Worm (Caenorhabditis elegans) whole organism, L4 larva: ENCODE results near the gene F01F1.14.

ENCODE experiments used
- D1046.2 ChIP-seq: fragments of 200-800 bp; sonication (Bioruptor generic); IDR thresholded peaks from 2 replicates; pipeline ENCODE4 v1.3.6; 2022; ENCODE audit warnings: missing genetic modification characterization, missing compliant biosample characterization
- F37D6.2 ChIP-seq: sonication (generic microtip); optimal IDR thresholded peaks from 2 replicates; lab custom pipeline; 2016; ENCODE audit warnings: mild to moderate bottlenecking, missing genetic modification characterization, missing compliant biosample characterization
- F49E8.2 ChIP-seq: sonication (generic microtip); optimal IDR thresholded peaks from 2 replicates; lab custom pipeline; 2016; ENCODE audit warnings: missing compliant biosample characterization, mild to moderate bottlenecking, missing genetic modification characterization, borderline replicate concordance
- T20F7.1 ChIP-seq: fragments of 200-800 bp; sonication (Bioruptor generic); optimal IDR thresholded peaks from 2 replicates; lab custom pipeline; 2018; ENCODE audit warnings: mild to moderate bottlenecking, missing genetic modification characterization, missing compliant biosample characterization
- T26A8.4 ChIP-seq: fragments of 200-800 bp; sonication (Bioruptor generic); IDR thresholded peaks from 2 replicates; pipeline ENCODE4 v1.3.6; 2022; ENCODE audit warnings: missing genetic modification characterization, missing compliant biosample characterization
- Y5F2A.4 ChIP-seq: fragments of 200-800 bp; sonication (Bioruptor generic); optimal IDR thresholded peaks from 2 replicates; lab custom pipeline; 2018; ENCODE audit warnings: mild to moderate bottlenecking, missing genetic modification characterization, missing compliant biosample characterization
- ama-1 ChIP-seq: fragments of 150-350 bp; optimal IDR thresholded peaks from 2 replicates; lab custom pipeline; 2014; ENCODE audit warnings: inconsistent platforms, mixed read lengths
- ceh-20 ChIP-seq: fragments of 200-800 bp; sonication (Bioruptor generic); IDR thresholded peaks from 2 replicates; pipeline ENCODE4 v1.3.6; 2022; ENCODE audit warnings: missing genetic modification reagents, missing genetic modification characterization, missing compliant biosample characterization
- ceh-32 ChIP-seq: sonication (generic microtip); optimal IDR thresholded peaks from 2 replicates; lab custom pipeline; 2016; ENCODE audit warnings: mild to moderate bottlenecking, missing genetic modification characterization, missing compliant biosample characterization; ENCODE audit not compliant: poor library complexity
- ceh-82 ChIP-seq: sonication (generic microtip); optimal IDR thresholded peaks from 2 replicates; lab custom pipeline; 2017; ENCODE audit warnings: missing biosample characterization, missing genetic modification characterization
- ces-1 ChIP-seq: fragments of 150-350 bp; sonication (generic microtip); optimal IDR thresholded peaks from 4 replicates; lab custom pipeline; 2014; ENCODE audit warnings: missing biosample characterization, missing genetic modification reagents, missing genetic modification characterization
- cey-2 ChIP-seq: sonication (generic microtip); optimal IDR thresholded peaks from 3 replicates; lab custom pipeline; 2017; ENCODE audit warnings: missing genetic modification characterization, mild to moderate bottlenecking, missing compliant biosample characterization, antibody characterized with exemption, borderline replicate concordance; ENCODE audit not compliant: insufficient read depth
- dmd-6 ChIP-seq: fragments of 200-800 bp; sonication (Bioruptor generic); IDR thresholded peaks from 2 replicates; pipeline ENCODE4 v1.3.6; 2022; ENCODE audit warnings: missing genetic modification reagents, missing genetic modification characterization, missing compliant biosample characterization
- dpl-1 ChIP-seq: fragments of 150-350 bp; optimal IDR thresholded peaks from 2 replicates; lab custom pipeline; 2014; ENCODE audit warnings: missing biosample characterization, missing genetic modification reagents, missing genetic modification characterization
- dve-1 ChIP-seq: sonication (generic microtip); optimal IDR thresholded peaks from 2 replicates; lab custom pipeline; 2017; ENCODE audit warnings: antibody characterized with exemption, mild to moderate bottlenecking, missing genetic modification characterization, missing compliant biosample characterization; ENCODE audit not compliant: insufficient read depth
- gei-8 ChIP-seq: fragments of 200-800 bp; sonication (Bioruptor generic); optimal IDR thresholded peaks from 2 replicates; lab custom pipeline; 2018; ENCODE audit warnings: mild to moderate bottlenecking, missing genetic modification characterization, missing compliant biosample characterization
- hlh-11 ChIP-seq: fragments of 200-800 bp; sonication (Bioruptor generic); optimal IDR thresholded peaks from 2 replicates; lab custom pipeline; 2018; ENCODE audit warnings: mild to moderate bottlenecking, missing genetic modification characterization, missing compliant biosample characterization
- hlh-30 ChIP-seq: sonication (generic microtip); optimal IDR thresholded peaks from 2 replicates; lab custom pipeline; 2017; ENCODE audit warnings: antibody characterized with exemption, mild to moderate bottlenecking, missing genetic modification characterization, missing compliant biosample characterization; ENCODE audit not compliant: insufficient read depth
- lin-1 ChIP-seq: fragments of 200-800 bp; sonication (Bioruptor generic); IDR thresholded peaks from 2 replicates; pipeline ENCODE4 v1.3.6; 2022; ENCODE audit warnings: missing genetic modification reagents, missing genetic modification characterization, missing compliant biosample characterization
- lin-13 ChIP-seq: fragments of 150-350 bp; optimal IDR thresholded peaks from 2 replicates; lab custom pipeline; 2014; ENCODE audit warnings: missing biosample characterization, missing genetic modification reagents, missing genetic modification characterization
- lin-15B ChIP-seq: fragments of 150-350 bp; sonication (generic microtip); optimal IDR thresholded peaks from 3 replicates; lab custom pipeline; 2014; ENCODE audit warnings: missing biosample characterization, missing genetic modification characterization
- lin-38 ChIP-seq: fragments of 200-800 bp; sonication (Bioruptor generic); IDR thresholded peaks from 2 replicates; pipeline ENCODE4 v1.3.6; 2022; ENCODE audit warnings: missing genetic modification reagents, missing genetic modification characterization, missing compliant biosample characterization
- lsy-2 ChIP-seq, 2 experiments: fragments of 150-350 bp in 1 of 2; sonication (generic microtip) in 1 of 2; optimal IDR thresholded peaks; 2 replicates each; lab custom pipeline; 2014 to 2017; ENCODE audit warnings: missing biosample characterization in 2 of 2, missing genetic modification characterization in 2 of 2
- madf-5 ChIP-seq, 2 experiments: fragments of 200-800 bp; sonication (Bioruptor generic); IDR thresholded peaks; 2 replicates each; pipeline ENCODE4 v1.3.6; 2022; ENCODE audit warnings: missing compliant biosample characterization in 2 of 2, missing genetic modification characterization in 2 of 2
- mdl-1 ChIP-seq, 2 experiments: fragments of 150-350 bp in 1 of 2; sonication (generic microtip) in 1 of 2; optimal IDR thresholded peaks; 2 replicates each; lab custom pipeline; 2014 to 2017; ENCODE audit warnings: missing biosample characterization in 2 of 2, missing genetic modification characterization in 2 of 2
- mep-1 ChIP-seq: fragments of 150-350 bp; sonication (generic microtip); optimal IDR thresholded peaks from 3 replicates; lab custom pipeline; 2014; ENCODE audit warnings: missing biosample characterization, missing genetic modification characterization
- mes-2 ChIP-seq: sonication (generic microtip); optimal IDR thresholded peaks from 2 replicates; lab custom pipeline; 2016; ENCODE audit warnings: missing genotype, mild to moderate bottlenecking, missing genetic modification characterization, missing compliant biosample characterization; ENCODE audit not compliant: poor library complexity, severe bottlenecking
- mxl-3 ChIP-seq: fragments of 200-800 bp; sonication (Bioruptor generic); optimal IDR thresholded peaks from 2 replicates; lab custom pipeline; 2018; ENCODE audit warnings: mild to moderate bottlenecking, missing genetic modification characterization, missing compliant biosample characterization
- nhr-10 ChIP-seq: fragments of 150-350 bp; optimal IDR thresholded peaks from 2 replicates; lab custom pipeline; 2014; ENCODE audit warnings: missing biosample characterization, missing genetic modification characterization
- nhr-102 ChIP-seq: sonication (generic microtip); optimal IDR thresholded peaks from 2 replicates; lab custom pipeline; 2016; ENCODE audit warnings: mild to moderate bottlenecking, missing genetic modification characterization, moderate library complexity, missing compliant biosample characterization
- nhr-11 ChIP-seq: fragments of 150-350 bp; optimal IDR thresholded peaks from 2 replicates; lab custom pipeline; 2014; ENCODE audit warnings: missing biosample characterization, missing genetic modification characterization
- nhr-25 ChIP-seq: sonication (generic microtip); optimal IDR thresholded peaks from 2 replicates; lab custom pipeline; 2017; ENCODE audit warnings: missing genetic modification characterization, mild to moderate bottlenecking, missing compliant biosample characterization, antibody characterized with exemption, moderate library complexity, borderline replicate concordance; ENCODE audit not compliant: insufficient read depth
- nhr-28 ChIP-seq: fragments of 150-350 bp; optimal IDR thresholded peaks from 2 replicates; lab custom pipeline; 2014; ENCODE audit warnings: missing biosample characterization, missing genetic modification characterization
- nhr-48 ChIP-seq: sonication (generic microtip); optimal IDR thresholded peaks from 2 replicates; lab custom pipeline; 2016; ENCODE audit warnings: mild to moderate bottlenecking, missing genetic modification characterization, missing compliant biosample characterization
- nhr-77 ChIP-seq: fragments of 150-350 bp; optimal IDR thresholded peaks from 2 replicates; lab custom pipeline; 2014; ENCODE audit warnings: missing biosample characterization, missing genetic modification characterization
- php-3 ChIP-seq: fragments of 200-800 bp; sonication (Bioruptor generic); IDR thresholded peaks from 2 replicates; pipeline ENCODE4 v1.3.6; 2022; ENCODE audit warnings: missing genetic modification reagents, missing genetic modification characterization, missing compliant biosample characterization
- pqm-1 ChIP-seq: sonication (generic microtip); optimal IDR thresholded peaks from 2 replicates; lab custom pipeline; 2017; ENCODE audit warnings: missing biosample characterization, missing genetic modification characterization
- sdz-12 ChIP-seq: fragments of 200-800 bp; sonication (Bioruptor generic); optimal IDR thresholded peaks from 2 replicates; lab custom pipeline; 2018; ENCODE audit warnings: mild to moderate bottlenecking, missing genetic modification characterization, missing compliant biosample characterization
- spr-3 ChIP-seq: fragments of 200-800 bp; sonication (Bioruptor generic); optimal IDR thresholded peaks from 2 replicates; lab custom pipeline; 2018; ENCODE audit warnings: mild to moderate bottlenecking, missing genetic modification characterization, missing compliant biosample characterization
- tra-1 ChIP-seq: fragments of 200-800 bp; sonication (Bioruptor generic); IDR thresholded peaks from 2 replicates; pipeline ENCODE4 v1.3.6; 2022; ENCODE audit warnings: missing genetic modification reagents, missing genetic modification characterization, missing compliant biosample characterization
- unc-62 ChIP-seq, 3 experiments: fragments of 150-350 bp in 1 of 3; sonication (generic microtip); optimal IDR thresholded peaks in 2 of 3; peaks in 1 of 3; 1 replicate in 1 of 3; 2 replicates in 2 of 3; lab custom pipeline; 2014 to 2017; ENCODE audit warnings: missing biosample characterization in 3 of 3, missing genetic modification characterization in 3 of 3, missing genetic modification reagents in 3 of 3, missing genotype in 1 of 3
- zag-1 ChIP-seq: fragments of 150-350 bp; optimal IDR thresholded peaks from 2 replicates; lab custom pipeline; 2014; ENCODE audit warnings: missing biosample characterization, missing genetic modification characterization
- zip-11 ChIP-seq: fragments of 200-800 bp; sonication (Bioruptor generic); IDR thresholded peaks from 2 replicates; pipeline ENCODE4 v1.3.6; 2022; ENCODE audit warnings: missing genetic modification characterization, missing compliant biosample characterization
- zip-2 ChIP-seq: fragments of 150-350 bp; optimal IDR thresholded peaks from 2 replicates; lab custom pipeline; 2014; ENCODE audit warnings: missing biosample characterization, missing genetic modification characterization
- ztf-7 ChIP-seq: fragments of 150-350 bp; optimal IDR thresholded peaks from 2 replicates; lab custom pipeline; 2014; ENCODE audit warnings: missing biosample characterization, missing genetic modification characterization

F01F1.14 gene

ce11 chrIII:5921067-5921678, 38.5 kb upstream of the F01F1.14 start (continued):
- TF ChIP-seq ceh-32 (tag; lab: Kevin White, UChicago) (no peak), ceh-82 (no peak)

ce11 chrIII:5919799-5920387, 37.2 kb upstream of the F01F1.14 start, which contains the start of the genes tdo-2 and C28H8.2:
Gene tdo-2, minus strand, starts transcription at chrIII:5919955.
Gene C28H8.2, plus strand, starts transcription at chrIII:5920322.
- no peak for TF ChIP-seq zip-11 (GFP tag; lab: Robert Waterston, UW)
- peak; percentile 38 to 85 for TF ChIP-seq mdl-1 (tag; optimal IDR thresholded peaks at IDR 0.05; lab: Kevin White, UChicago)
- TF ChIP-seq nhr-48 (tag; lab: Kevin White, UChicago): peak; percentile 85
- peak; percentile 56 for TF ChIP-seq ama-1
- TF ChIP-seq hlh-30 (tag; lab: Kevin White, UChicago): peak; percentile 84
- TF ChIP-seq unc-62 (GFP tag; optimal IDR thresholded peaks at IDR 0.05 in 1 of 2; lab: Kevin White, UChicago): peak in 1 of 2 experiments; percentile 99
- no peak for TF ChIP-seq unc-62 (tag; optimal IDR thresholded peaks at IDR 0.05; lab: Kevin White, UChicago)
- TF ChIP-seq dmd-6 (GFP tag; lab: Robert Waterston, UW): peak; percentile 61
- TF ChIP-seq lsy-2 (tag; optimal IDR thresholded peaks at IDR 0.05; lab: Kevin White, UChicago): peak in 1 of 2 experiments; percentile 67
- TF ChIP-seq tra-1 (GFP tag; lab: Robert Waterston, UW): peak; percentile 55; the same call in 1 of the 2 replicates
- peak; percentile 60 for TF ChIP-seq dve-1 (tag; lab: Kevin White, UChicago)
- peak; percentile 84 for TF ChIP-seq cey-2 (tag; lab: Kevin White, UChicago)
- TF ChIP-seq ceh-20 (GFP tag; lab: Robert Waterston, UW): peak; percentile 81
- no peak for TF ChIP-seq ztf-7 (tag; lab: Kevin White, UChicago)
- peak; percentile 44 for TF ChIP-seq gei-8 (GFP tag; lab: Kevin White, UChicago)
- TF ChIP-seq T26A8.4 (GFP tag; lab: Robert Waterston, UW): peak; percentile 9; the same call in 1 of the 2 replicates
- peak; percentile 86 for TF ChIP-seq mxl-3 (GFP tag; lab: Kevin White, UChicago)
- TF ChIP-seq nhr-77 (tag; lab: Kevin White, UChicago): no peak
- no peak for TF ChIP-seq F49E8.2
- TF ChIP-seq lin-1 (GFP tag; lab: Robert Waterston, UW): peak; percentile 76; the same call in 1 of the 2 replicates
- peak; percentile 85 for TF ChIP-seq nhr-28 (tag; lab: Kevin White, UChicago)
- no peak for TF ChIP-seq D1046.2 (GFP tag; lab: Robert Waterston, UW)
- no peak for TF ChIP-seq spr-3 (GFP tag; lab: Kevin White, UChicago)
- TF ChIP-seq mep-1 (tag; lab: Kevin White, UChicago): peak; percentile 29
- TF ChIP-seq hlh-11 (tag; lab: Kevin White, UChicago): peak; percentile 88
- peak; percentile 6 for TF ChIP-seq dpl-1 (GFP tag; lab: Kevin White, UChicago)
- peak; percentile 70 for TF ChIP-seq nhr-25
- peak; percentile 0 for TF ChIP-seq nhr-10 (tag; lab: Kevin White, UChicago)
- TF ChIP-seq, all 104 proteins: peak for 21

- peak; percentile 22 for TF ChIP-seq mes-2 (tag; lab: Kevin White, UChicago)
- TF ChIP-seq Y5F2A.4: no peak
- peak; percentile 78 for TF ChIP-seq php-3
- TF ChIP-seq ces-1 (GFP tag; lab: Kevin White, UChicago): no peak
- TF ChIP-seq zag-1 (tag; lab: Kevin White, UChicago): no peak
- no peak for TF ChIP-seq F37D6.2 (tag; lab: Kevin White, UChicago)
- TF ChIP-seq lin-38 (GFP tag; lab: Robert Waterston, UW): peak; percentile 28; the same call in 1 of the 2 replicates
- TF ChIP-seq T20F7.1 (GFP tag; lab: Kevin White, UChicago): peak; percentile 38
- TF ChIP-seq zip-2 (tag; lab: Kevin White, UChicago): peak; percentile 62
- no peak for TF ChIP-seq nhr-11 (tag; lab: Kevin White, UChicago)
- peak; percentile 62 for TF ChIP-seq nhr-102 (tag; lab: Kevin White, UChicago)
- TF ChIP-seq lin-15B (tag; lab: Kevin White, UChicago): no peak
- TF ChIP-seq lin-13 (GFP tag; lab: Kevin White, UChicago): peak; percentile 58
- TF ChIP-seq dmd-6 (GFP tag; lab: Robert Waterston, UW): peak; percentile 13; the same call in 1 of the 2 replicates
- TF ChIP-seq sdz-12 (GFP tag; lab: Kevin White, UChicago): no peak
- TF ChIP-seq pqm-1 (tag; lab: Kevin White, UChicago): peak; percentile 88
- no peak for TF ChIP-seq madf-5 (GFP tag; IDR thresholded peaks at IDR 0.05; lab: Robert Waterston, UW)
Observed at ce11 chrIII:5917365-5917958, 34.7 kb upstream of the F01F1.14 start.
